Worm (Caenorhabditis elegans): ENCODE data around the gene srh-295.
A peak's percentile ranks its signal among the peaks of the same experiment; 100 is the strongest.
"Not testable (repeated sequence)": the region's sequence is repeated elsewhere in the genome, so short reads cannot be mapped to it uniquely, and the experiment has no call there.

The srh-295 gene

DNA sequence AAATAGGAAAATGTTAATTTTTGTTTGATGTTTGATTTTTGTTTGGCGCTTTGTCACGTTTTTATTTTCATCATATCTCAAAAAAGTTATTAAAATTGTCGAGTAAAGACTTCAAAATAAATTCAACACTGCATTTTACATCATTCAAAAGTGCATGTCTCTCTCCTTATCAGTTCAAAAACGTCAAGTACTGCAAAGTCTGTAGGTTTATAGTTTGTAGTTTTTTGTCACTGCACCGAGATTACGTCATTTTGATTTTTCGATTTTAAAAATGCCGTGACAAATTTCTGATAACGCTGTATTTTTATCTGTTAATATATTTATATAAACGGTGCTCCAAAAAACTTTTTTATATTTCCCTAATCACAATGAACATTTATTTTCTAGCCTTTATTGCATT, 24.2 kb downstream of the srh-295 start, which contains the start of gene C29F3.7:
Gene C29F3.7 (plus strand): TSS at position 254 of the 400 bp plus-strand sequence.
- TF ChIP-seq C34F6.9 (tag; optimal IDR thresholded peaks at IDR 0.05) (no peak), alr-1 (tag; optimal IDR thresholded peaks at IDR 0.05) (no peak), nhr-10 (tag; optimal IDR thresholded peaks at IDR 0.05) (no peak), sma-9 (GFP tag; optimal IDR thresholded peaks at IDR 0.05) (peak; percentile 87), sma-9 (tag; optimal IDR thresholded peaks at IDR 0.05) (no peak), nhr-129 (tag; optimal IDR thresholded peaks at IDR 0.05) (no peak), ztf-11 (tag; optimal IDR thresholded peaks at IDR 0.05) (no peak), snpc-4 (tag; optimal IDR thresholded peaks at IDR 0.05) (no peak), ceh-82 (tag; optimal IDR thresholded peaks at IDR 0.05) (no peak), gmeb-1 (tag; optimal IDR thresholded peaks at IDR 0.05) (peak; percentile 44), nhr-11 (tag; optimal IDR thresholded peaks at IDR 0.05) (no peak), nhr-25 (tag; optimal IDR thresholded peaks at IDR 0.05) (no peak), ZK546.5 (tag; optimal IDR thresholded peaks at IDR 0.05) (no peak), lin-11 (tag; optimal IDR thresholded peaks at IDR 0.05) (no peak), elt-1 (tag; optimal IDR thresholded peaks at IDR 0.05) (no peak), fos-1 (tag; optimal IDR thresholded peaks at IDR 0.05) (peak; percentile 97), egl-27 (tag; optimal IDR thresholded peaks at IDR 0.05) (no peak), ztf-1 (GFP tag; conservative IDR thresholded peaks at IDR 0.05) (no peak)

- TF ChIP-seq mdl-1, zag-1, F13H6.1 (tag; optimal IDR thresholded peaks at IDR 0.05): not testable (repeated sequence)
These were observed 31.0 kb downstream of the srh-295 start, which contains the start of gene ech-1.1 for ce11 chrV:15361412-15361811. Gene ech-1.1, minus strand, starts transcription at chrV:15361512.

DNA sequence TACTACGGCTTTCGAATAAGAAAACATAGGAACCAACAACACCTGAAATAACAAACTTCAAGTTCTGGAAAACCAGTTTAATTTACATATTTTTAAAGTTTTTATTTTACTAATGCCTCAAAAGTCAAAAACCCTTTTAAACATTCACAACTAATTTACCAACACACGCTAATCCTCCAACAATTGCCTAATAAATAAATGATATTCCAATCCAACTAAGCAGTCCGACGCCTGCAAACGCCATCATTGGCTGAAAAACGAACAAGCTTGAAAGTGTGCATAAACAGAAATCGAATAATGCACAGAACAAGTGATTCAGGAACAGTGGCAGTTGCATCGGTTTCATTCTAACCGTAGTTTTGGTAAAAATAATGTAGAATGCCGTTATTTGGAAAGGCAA, 37.4 kb downstream of the srh-295 start:
- TF ChIP-seq nhr-23 (tag; optimal IDR thresholded peaks at IDR 0.05) (no peak), ceh-16 (tag; optimal IDR thresholded peaks at IDR 0.05) (no peak), C34F6.9 (tag; optimal IDR thresholded peaks at IDR 0.05) (no peak), dmd-4 (tag; optimal IDR thresholded peaks at IDR 0.05) (no peak), lsy-2 (tag; optimal IDR thresholded peaks at IDR 0.05) (no peak), ZK546.5 (tag; optimal IDR thresholded peaks at IDR 0.05) (no peak), peb-1 (tag; optimal IDR thresholded peaks at IDR 0.05) (no peak), F13H6.1 (tag; optimal IDR thresholded peaks at IDR 0.05) (no peak)

- TF ChIP-seq lin-13 (GFP tag; optimal IDR thresholded peaks at IDR 0.05) (no peak), nhr-129 (tag; optimal IDR thresholded peaks at IDR 0.05) (no peak), blmp-1 (tag; optimal IDR thresholded peaks at IDR 0.05; ENCODE audit: insufficient read depth) (no peak), dmd-4 (tag; optimal IDR thresholded peaks at IDR 0.05) (no peak), crh-2 (tag; optimal IDR thresholded peaks at IDR 0.05) (no peak), zag-1 (tag; optimal IDR thresholded peaks at IDR 0.05) (no peak), skn-1 (tag; optimal IDR thresholded peaks at IDR 0.05) (no peak), peb-1 (tag; optimal IDR thresholded peaks at IDR 0.05) (no peak), nhr-10 (tag; optimal IDR thresholded peaks at IDR 0.05) (no peak), nhr-25 (tag; optimal IDR thresholded peaks at IDR 0.05) (no peak), ztf-4 (tag; optimal IDR thresholded peaks at IDR 0.05) (no peak), ceh-82 (tag; optimal IDR thresholded peaks at IDR 0.05) (no peak), alr-1 (tag; optimal IDR thresholded peaks at IDR 0.05) (no peak)
These were observed 39.3 kb downstream of the srh-295 start, which contains the start of gene nhr-269 for ce11 chrV:15369707-15370106. Gene nhr-269, minus strand, starts transcription at chrV:15369807.

ce11 chrV:15376223-15376622, 45.8 kb downstream of the srh-295 start, which contains the start of gene srh-52:
Gene srh-52, minus strand, starts transcription at chrV:15376323.
- TF ChIP-seq unc-62 (GFP tag; optimal IDR thresholded peaks at IDR 0.05) (no peak), ceh-82 (tag; optimal IDR thresholded peaks at IDR 0.05) (no peak), lin-11 (tag; optimal IDR thresholded peaks at IDR 0.05) (no peak), skn-1 (tag; optimal IDR thresholded peaks at IDR 0.05) (no peak), fos-1 (tag; optimal IDR thresholded peaks at IDR 0.05) (no peak), blmp-1 (tag; optimal IDR thresholded peaks at IDR 0.05; ENCODE audit: insufficient read depth) (no peak), nhr-237 (tag; optimal IDR thresholded peaks at IDR 0.05) (no peak), elt-1 (tag; optimal IDR thresholded peaks at IDR 0.05) (no peak), elt-3 (tag; optimal IDR thresholded peaks at IDR 0.05) (no peak), crh-2 (tag; optimal IDR thresholded peaks at IDR 0.05) (no peak), alr-1 (tag; optimal IDR thresholded peaks at IDR 0.05) (no peak), mdl-1 (tag; optimal IDR thresholded peaks at IDR 0.05) (no peak), lsy-2 (tag; optimal IDR thresholded peaks at IDR 0.05) (no peak), sem-4 (tag; optimal IDR thresholded peaks at IDR 0.05) (no peak), sma-3 (GFP tag; optimal IDR thresholded peaks at IDR 0.05) (no peak)
